Worm (Caenorhabditis elegans): ENCODE measurements around the gene K01A6.8.

DNA sequence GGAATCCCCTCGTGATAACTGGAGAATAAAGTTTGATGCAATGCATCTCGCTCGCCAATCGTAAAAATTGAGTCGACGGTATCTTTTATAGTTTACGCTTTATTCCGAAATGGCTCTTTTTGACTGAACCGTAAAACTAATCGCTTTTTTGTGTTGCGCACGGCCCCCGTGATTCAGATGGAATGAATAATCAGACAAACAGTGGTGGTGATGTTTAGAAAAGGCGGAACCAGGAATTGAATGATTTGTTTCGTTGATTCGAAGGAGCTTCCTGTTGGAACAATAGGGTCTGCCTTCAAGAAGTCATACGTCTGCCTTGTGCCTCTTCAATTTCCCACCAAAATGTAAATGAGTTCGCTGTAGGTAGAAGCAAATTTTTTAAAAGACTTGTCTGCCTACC is 17.2 kb upstream of the K01A6.8 start, which contains the start of gene scl-18:
- TF ChIP-seq flt-1 (GFP tag; IDR thresholded peaks at IDR 0.05), result no peak
- no peak for TF ChIP-seq F13C5.2 (tag; optimal IDR thresholded peaks at IDR 0.05)
- TF ChIP-seq ceh-13 (GFP tag; optimal IDR thresholded peaks at IDR 0.05), result no peak
- no peak for TF ChIP-seq tbx-11 (GFP tag; IDR thresholded peaks at IDR 0.05)
- no peak for TF ChIP-seq aly-1 (tag; optimal IDR thresholded peaks at IDR 0.05)
- TF ChIP-seq hmg-4 (GFP tag; optimal IDR thresholded peaks at IDR 0.05), result no peak
- no peak for TF ChIP-seq ama-1 (optimal IDR thresholded peaks at IDR 0.05)
- TF ChIP-seq tra-4 (tag; optimal IDR thresholded peaks at IDR 0.05), result no peak
- no peak for TF ChIP-seq hnd-1 (tag; optimal IDR thresholded peaks at IDR 0.05)
- no peak for TF ChIP-seq ets-7 (tag; optimal IDR thresholded peaks at IDR 0.05)
- no peak for TF ChIP-seq tbx-37 (GFP tag; conservative IDR thresholded peaks at IDR 0.05)
- TF ChIP-seq hmbx-1 (tag; optimal IDR thresholded peaks at IDR 0.05), result no peak
